Fruit fly (Drosophila melanogaster) whole organism, pupa: Measurements from ENCODE around the gene Sec63.
A peak's percentile ranks its signal among the peaks of the same experiment; 100 is the strongest.

Experiments
- CG10348 ChIP-seq: fragments of 200-800 bp; sonication (Bioruptor generic); IDR thresholded peaks from 2 replicates; pipeline ENCODE4 v1.3.6; 2022; ENCODE audit warnings: missing biosample characterization, missing genetic modification characterization
- CG12605 ChIP-seq: fragments of 200-800 bp; sonication (Bioruptor generic); IDR thresholded peaks from 2 replicates; pipeline ENCODE4 v1.3.6; 2022; ENCODE audit warnings: missing biosample characterization, missing genetic modification characterization
- CG13204 ChIP-seq: fragments of 200-800 bp; sonication (Bioruptor generic); optimal IDR thresholded peaks from 2 replicates; lab custom pipeline; 2018; ENCODE audit warnings: missing biosample characterization, mild to moderate bottlenecking, missing genetic modification characterization, moderate library complexity
- CG14655 ChIP-seq: fragments of 200-800 bp; sonication (Bioruptor generic); optimal IDR thresholded peaks from 3 replicates; lab custom pipeline; 2017; ENCODE audit warnings: mild to moderate bottlenecking, missing biosample characterization, missing genetic modification reagents, missing genetic modification characterization
- CG15710 ChIP-seq: fragments of 200-800 bp; sonication (Bioruptor generic); optimal IDR thresholded peaks from 2 replicates; lab custom pipeline; 2018; ENCODE audit warnings: missing biosample characterization, mild to moderate bottlenecking, missing genetic modification characterization, moderate library complexity
- CG17806 ChIP-seq: fragments of 200-800 bp; sonication (Bioruptor generic); optimal IDR thresholded peaks from 2 replicates; lab custom pipeline; 2018; ENCODE audit warnings: missing biosample characterization, mild to moderate bottlenecking, missing genetic modification characterization, moderate library complexity
- CG32121 ChIP-seq: fragments of 200-800 bp; sonication (Bioruptor generic); IDR thresholded peaks from 2 replicates; pipeline ENCODE4 v1.3.6; 2022; ENCODE audit warnings: missing biosample characterization, missing genetic modification characterization
- CG34367 ChIP-seq: fragments of 200-800 bp; sonication (Bioruptor generic); optimal IDR thresholded peaks from 2 replicates; lab custom pipeline; 2018; ENCODE audit warnings: missing biosample characterization, mild to moderate bottlenecking, missing genetic modification characterization
- CG4496 ChIP-seq: fragments of 200-800 bp; sonication (Bioruptor generic); IDR thresholded peaks from 3 replicates; pipeline ENCODE4 v1.3.6; 2022; ENCODE audit warnings: missing biosample characterization, missing genetic modification characterization
- CG8159 ChIP-seq: fragments of 200-800 bp; sonication (Bioruptor generic); optimal IDR thresholded peaks from 3 replicates; lab custom pipeline; 2018; ENCODE audit warnings: missing biosample characterization, mild to moderate bottlenecking, missing genetic modification characterization, moderate library complexity
- CG8301 ChIP-seq: fragments of 200-800 bp; sonication (Bioruptor generic); optimal IDR thresholded peaks from 2 replicates; lab custom pipeline; 2018; ENCODE audit warnings: missing biosample characterization, mild to moderate bottlenecking, missing genetic modification characterization
- CG9948 ChIP-seq: fragments of 200-800 bp; sonication (Bioruptor generic); optimal IDR thresholded peaks from 2 replicates; lab custom pipeline; 2018; ENCODE audit warnings: missing biosample characterization, mild to moderate bottlenecking, missing genetic modification characterization, moderate library complexity
- D1 ChIP-seq: fragments of 200-800 bp; sonication (Bioruptor generic); optimal IDR thresholded peaks from 2 replicates; lab custom pipeline; 2018; ENCODE audit warnings: missing biosample characterization, mild to moderate bottlenecking, missing genetic modification characterization, moderate library complexity
- EcR ChIP-seq: fragments of 200-800 bp; sonication (Bioruptor generic); optimal IDR thresholded peaks from 3 replicates; lab custom pipeline; 2019; ENCODE audit warnings: missing biosample characterization, missing genetic modification characterization, mild to moderate bottlenecking, moderate library complexity, missing genetic modification reagents
- Ets98B ChIP-seq: fragments of 200-800 bp; sonication (Bioruptor generic); IDR thresholded peaks from 2 replicates; pipeline ENCODE4 v1.3.6; 2022; ENCODE audit warnings: missing biosample characterization, missing genetic modification characterization
- Pif1A ChIP-seq: fragments of 200-800 bp; sonication (Bioruptor generic); optimal IDR thresholded peaks from 3 replicates; lab custom pipeline; 2016; ENCODE audit warnings: missing biosample characterization, missing genetic modification characterization
- Pif1B ChIP-seq: fragments of 200-800 bp; sonication (Bioruptor generic); optimal IDR thresholded peaks from 3 replicates; lab custom pipeline; 2016; ENCODE audit warnings: missing biosample characterization, missing genetic modification characterization
- Snoo ChIP-seq: fragments of 200-800 bp; sonication (Bioruptor generic); optimal IDR thresholded peaks from 3 replicates; lab custom pipeline; 2017; ENCODE audit warnings: missing biosample characterization, mild to moderate bottlenecking, missing genetic modification characterization, inconsistent platforms
- fd96Ca ChIP-seq: fragments of 200-800 bp; sonication (Bioruptor generic); IDR thresholded peaks from 3 replicates; pipeline ENCODE4 v1.3.6; 2022; ENCODE audit warnings: missing biosample characterization, missing genetic modification characterization
- gl ChIP-seq: fragments of 200-800 bp; sonication (Bioruptor generic); optimal IDR thresholded peaks from 2 replicates; lab custom pipeline; 2018; ENCODE audit warnings: missing biosample characterization, mild to moderate bottlenecking, missing genetic modification characterization
- rn ChIP-seq: fragments of 200-800 bp; sonication (Bioruptor generic); IDR thresholded peaks from 2 replicates; pipeline ENCODE4 v1.3.6; 2022; ENCODE audit warnings: missing biosample characterization, missing genetic modification characterization

Gene Sec63

dm6 chr3L:7328567-7329253, 31.7 kb upstream of the Sec63 start, which contains the start of the genes mrva, CG42307 and mus312:
Gene mrva, minus strand, starts transcription at chr3L:7328842.
Gene CG42307, plus strand, starts transcription at chr3L:7329132.
Gene mus312, plus strand, starts transcription at chr3L:7329132.
- TF ChIP-seq CG34367 (tag; lab: Kevin White, UChicago), result peak; percentile 73
- peak; percentile 83 for TF ChIP-seq CG17806 (tag; lab: Kevin White, UChicago)
- TF ChIP-seq Snoo, result peak; percentile 82
- no peak for TF ChIP-seq rn (GFP tag; lab: Robert Waterston, UW)
- peak; percentile 89 for TF ChIP-seq CG8159 (tag; lab: Kevin White, UChicago)
- TF ChIP-seq D1, result no peak
- TF ChIP-seq CG8301 (tag; lab: Kevin White, UChicago), result no peak
- peak; percentile 80 for TF ChIP-seq CG9948 (tag; lab: Kevin White, UChicago)
- TF ChIP-seq CG10348 (GFP tag; lab: Robert Waterston, UW), result no peak
- no peak for TF ChIP-seq CG14655 (GFP tag; lab: Kevin White, UChicago)
- peak; percentile 90 for TF ChIP-seq CG15710 (tag; lab: Kevin White, UChicago)
- peak; percentile 82 for TF ChIP-seq CG4496 (GFP tag; lab: Robert Waterston, UW)
- TF ChIP-seq fd96Ca (GFP tag; lab: Robert Waterston, UW), result peak; percentile 23; the same call in 1 of the 3 replicates
- TF ChIP-seq Ets98B, result peak; percentile 57
- peak; percentile 70 for TF ChIP-seq EcR
- peak; percentile 51; the same call in 1 of the 2 replicates for TF ChIP-seq CG12605 (GFP tag; lab: Robert Waterston, UW)
- TF ChIP-seq CG32121 (GFP tag; lab: Robert Waterston, UW), result peak; percentile 79
- no peak for TF ChIP-seq gl (tag; lab: Kevin White, UChicago)
- TF ChIP-seq Pif1A (GFP tag; lab: Kevin White, UChicago), result no peak
- TF ChIP-seq Pif1B (GFP tag; lab: Kevin White, UChicago), result no peak
- TF ChIP-seq CG13204 (GFP tag; lab: Kevin White, UChicago), result no peak

DNA sequence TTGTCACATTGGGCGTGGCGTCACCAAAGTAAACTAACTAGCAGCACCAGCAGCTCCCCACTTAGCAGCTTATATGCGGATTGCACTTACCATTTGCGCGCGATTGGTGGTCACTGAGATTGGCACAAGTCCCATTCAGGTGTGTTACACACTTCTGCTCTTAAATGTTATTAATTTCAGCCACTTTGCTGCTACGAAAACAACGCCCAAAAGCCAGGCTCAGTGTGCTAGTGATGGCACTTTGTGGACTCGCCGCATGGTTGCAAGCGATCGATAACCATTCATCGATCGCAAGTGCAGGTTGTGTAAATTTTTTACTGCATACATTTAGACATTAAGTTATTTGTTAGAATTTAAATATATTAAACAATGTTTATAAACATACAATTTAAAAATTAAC, 25.4 kb upstream of the Sec63 start, which contains the start of the genes wrm1 and wrm2:
wrm1 (minus strand) TSS at position 237 of the 400 bp plus-strand sequence.
wrm2 (minus strand) TSS at position 237 of the 400 bp plus-strand sequence.
- TF ChIP-seq Snoo (no peak), CG4496 (GFP tag; lab: Robert Waterston, UW) (0 out of 3 replicates have a peak, but pooled peaks have one; percentile 16), CG32121 (GFP tag; lab: Robert Waterston, UW) (no peak), gl (tag; lab: Kevin White, UChicago) (no peak)
- TF ChIP-seq, all 21 proteins: peak for 1

dm6 chr3L:7338786-7339185, 21.6 kb upstream of the Sec63 start:
- TF ChIP-seq CG12605 (GFP tag; lab: Robert Waterston, UW) (no peak), fd96Ca (GFP tag; lab: Robert Waterston, UW) (no peak), CG14655 (GFP tag; lab: Kevin White, UChicago) (no peak), CG32121 (GFP tag; lab: Robert Waterston, UW) (no peak), D1 (no peak), CG13204 (GFP tag; lab: Kevin White, UChicago) (no peak), CG8301 (tag; lab: Kevin White, UChicago) (no peak), CG34367 (tag; lab: Kevin White, UChicago) (no peak), Snoo (no peak), CG8159 (tag; lab: Kevin White, UChicago) (no peak), EcR (no peak), CG4496 (GFP tag; lab: Robert Waterston, UW) (no peak), Ets98B (no peak), CG10348 (GFP tag; lab: Robert Waterston, UW) (no peak), gl (tag; lab: Kevin White, UChicago) (no peak), CG17806 (tag; lab: Kevin White, UChicago) (no peak), Pif1B (GFP tag; lab: Kevin White, UChicago) (no peak), CG9948 (tag; lab: Kevin White, UChicago) (no peak), Pif1A (GFP tag; lab: Kevin White, UChicago) (no peak)

DNA sequence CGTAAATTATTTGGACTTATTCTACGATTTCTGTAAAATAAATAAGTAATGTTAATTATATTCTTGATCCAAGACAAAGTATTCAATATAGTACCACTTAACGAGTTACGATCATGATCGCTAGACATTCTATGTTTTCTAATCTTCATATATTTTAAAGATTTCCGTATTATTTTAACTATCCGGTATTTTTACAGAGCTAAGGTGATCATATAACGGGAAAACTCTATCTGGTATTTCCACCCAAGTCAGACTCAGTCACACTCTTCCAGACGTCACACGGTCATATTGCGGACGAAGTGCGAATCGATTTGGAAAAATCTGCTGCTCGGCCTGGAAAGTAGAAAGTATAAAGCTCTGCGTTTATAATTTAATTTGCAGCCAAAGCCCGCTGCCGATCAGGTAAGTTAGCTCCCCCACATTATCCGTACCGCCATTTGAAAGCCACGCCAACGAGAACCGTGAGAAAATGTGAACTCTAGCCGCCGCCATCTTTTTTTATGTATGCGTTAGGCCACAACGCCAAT, 21.1 kb upstream of the Sec63 start, which contains the start of the genes lark and eco:
lark (plus strand) TSS at position 51 of the 527 bp plus-strand sequence.
eco (minus strand) TSS at position 125 of the 527 bp plus-strand sequence.
- no peak for TF ChIP-seq Pif1A (GFP tag; lab: Kevin White, UChicago)
- TF ChIP-seq rn (GFP tag; lab: Robert Waterston, UW), result no peak
- TF ChIP-seq CG14655 (GFP tag; lab: Kevin White, UChicago), result no peak
- TF ChIP-seq CG17806 (tag; lab: Kevin White, UChicago), result no peak
- no peak for TF ChIP-seq CG8159 (tag; lab: Kevin White, UChicago)
- TF ChIP-seq Pif1B (GFP tag; lab: Kevin White, UChicago), result no peak
- no peak for TF ChIP-seq CG15710 (tag; lab: Kevin White, UChicago)
- TF ChIP-seq fd96Ca (GFP tag; lab: Robert Waterston, UW), result no peak
- peak; percentile 28 for TF ChIP-seq gl (tag; lab: Kevin White, UChicago)
- TF ChIP-seq EcR, result peak; percentile 18
- no peak for TF ChIP-seq CG8301 (tag; lab: Kevin White, UChicago)
- TF ChIP-seq CG9948 (tag; lab: Kevin White, UChicago), result no peak
- TF ChIP-seq CG10348 (GFP tag; lab: Robert Waterston, UW), result no peak
- TF ChIP-seq CG4496 (GFP tag; lab: Robert Waterston, UW), result 0 out of 3 replicates have a peak, but pooled peaks have one; percentile 9
- no peak for TF ChIP-seq CG12605 (GFP tag; lab: Robert Waterston, UW)
- peak; percentile 14 for TF ChIP-seq CG34367 (tag; lab: Kevin White, UChicago)
- TF ChIP-seq CG32121 (GFP tag; lab: Robert Waterston, UW), result no peak
- no peak for TF ChIP-seq CG13204 (GFP tag; lab: Kevin White, UChicago)
- TF ChIP-seq Ets98B, result no peak
- no peak for TF ChIP-seq D1
- no peak for TF ChIP-seq Snoo
